Fruit fly (Drosophila melanogaster): ENCODE measurements around the gene chico.

- TF ChIP-seq CrebA (GFP tag; optimal IDR thresholded peaks at IDR 0.05; ENCODE audit: borderline replicate concordance) (no peak), psq (GFP tag; optimal IDR thresholded peaks at IDR 0.05) (no peak), pan (optimal IDR thresholded peaks at IDR 0.05) (no peak), Jra (GFP tag; optimal IDR thresholded peaks at IDR 0.05) (no peak), CG32264 (GFP tag; optimal IDR thresholded peaks at IDR 0.05) (no peak), h (GFP tag; optimal IDR thresholded peaks at IDR 0.05) (no peak), Hr78 (GFP tag; optimal IDR thresholded peaks at IDR 0.05) (no peak), sage (GFP tag; optimal IDR thresholded peaks at IDR 0.05) (no peak)
These were observed 31.8 kb upstream of the chico start, which contains the start of gene Utx for dm6 chr2L:10278658-10279057.
